Fruit fly (Drosophila melanogaster) whole organism, embryonic: ENCODE results near the gene CG33267.

Experiments
- CG17912 ChIP-seq: fragments of 200-800 bp; sonication (Bioruptor generic); optimal IDR thresholded peaks from 2 replicates; lab custom pipeline; 2018; ENCODE audit warnings: missing biosample characterization, mild to moderate bottlenecking, missing genetic modification characterization
- CG4282 ChIP-seq: fragments of 200-800 bp; sonication (Bioruptor generic); optimal IDR thresholded peaks from 2 replicates; lab custom pipeline; 2016; ENCODE audit warnings: missing biosample characterization, missing genetic modification characterization

DNA sequence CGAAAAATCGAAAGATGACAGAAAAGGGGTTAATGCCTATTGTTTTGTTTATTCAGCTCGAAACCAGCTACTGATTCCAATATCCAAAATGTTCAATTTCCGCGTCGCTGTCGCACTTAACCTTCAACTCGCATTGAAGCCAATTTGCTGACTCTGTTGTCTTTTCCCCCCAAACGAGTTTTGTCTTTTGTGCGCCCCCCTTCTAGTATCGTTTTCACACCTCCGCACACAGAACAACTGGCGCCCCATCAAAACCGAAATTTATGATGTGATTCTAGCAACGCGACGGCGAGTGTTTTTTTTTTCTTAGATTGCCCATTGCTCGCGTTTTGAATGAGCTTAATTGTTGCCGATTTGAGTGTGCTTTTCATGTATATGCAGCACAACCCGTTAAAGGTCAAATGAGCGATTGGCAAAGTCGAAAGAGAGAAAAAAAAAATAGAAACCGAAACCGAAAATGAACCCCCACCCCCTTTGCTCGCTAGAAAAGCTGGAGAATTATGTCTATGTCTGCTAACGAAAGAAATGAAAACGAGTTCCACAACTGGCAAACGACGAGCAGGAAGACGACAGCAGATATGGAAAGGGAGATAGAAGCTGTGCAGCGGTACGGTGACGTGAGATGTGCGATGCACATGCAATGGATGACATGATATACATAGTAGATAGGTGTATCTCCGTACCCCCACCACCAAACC, 13.8 kb upstream of the CG33267 start:
- TF ChIP-seq CG17912 (GFP tag; lab: Kevin White, UChicago) (no peak), CG4282 (GFP tag; lab: Kevin White, UChicago) (no peak)
